Worm (Caenorhabditis elegans): Measurements from ENCODE around the gene unc-30.

Gene unc-30

DNA sequence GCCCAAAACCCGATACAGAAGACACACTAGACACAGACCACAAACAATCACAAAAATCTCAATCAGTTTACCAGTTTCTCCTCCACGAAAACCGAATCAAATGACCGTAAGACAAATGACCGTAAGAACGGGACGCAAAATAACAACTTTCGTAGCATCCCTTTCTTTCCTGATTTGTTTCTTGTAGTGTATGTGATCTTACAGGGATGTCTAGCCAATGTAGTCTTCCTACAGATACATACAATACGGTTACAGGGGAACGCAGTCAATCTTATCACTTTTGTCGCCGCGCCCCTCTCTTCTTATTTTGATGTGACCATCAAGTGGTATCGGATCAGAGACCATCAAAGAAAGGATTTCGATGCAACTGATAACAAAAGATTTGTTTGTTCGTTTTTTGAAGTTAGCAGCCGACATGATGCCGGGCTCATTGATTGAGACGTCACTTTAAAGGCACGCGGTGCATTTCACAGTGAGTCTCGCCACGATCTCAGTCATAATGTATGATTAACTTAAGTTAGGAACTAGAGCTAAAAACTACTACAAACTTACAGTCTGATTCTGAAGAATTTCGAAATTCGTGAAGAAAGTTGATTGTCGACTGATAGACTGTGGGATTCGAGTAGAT is 43.0 kb upstream of the unc-30 start:
- TF ChIP-seq tbx-2 (tag; optimal IDR thresholded peaks at IDR 0.05) (no peak), sptf-1 (tag; optimal IDR thresholded peaks at IDR 0.05) (no peak), zip-4 (GFP tag; optimal IDR thresholded peaks at IDR 0.05) (no peak), nhr-71 (tag; optimal IDR thresholded peaks at IDR 0.05) (peak; percentile 63), nhr-20 (tag; optimal IDR thresholded peaks at IDR 0.05) (peak; percentile 65), C16A3.4 (tag; optimal IDR thresholded peaks at IDR 0.05) (no peak), dpl-1 (GFP tag; optimal IDR thresholded peaks at IDR 0.05) (peak in 1 of 3 experiments; percentile 3), nhr-90 (tag; optimal IDR thresholded peaks at IDR 0.05; ENCODE audit: poor library complexity) (peak; percentile 38), tlp-1 (tag; optimal IDR thresholded peaks at IDR 0.05) (no peak), lin-35 (GFP tag; optimal IDR thresholded peaks at IDR 0.05) (peak in 1 of 2 experiments; percentile 45), lir-3 (tag; optimal IDR thresholded peaks at IDR 0.05; ENCODE audit: poor library complexity) (no peak), hpl-2 (GFP tag; optimal IDR thresholded peaks at IDR 0.05) (no peak), nhr-237 (tag; optimal IDR thresholded peaks at IDR 0.05) (no peak), sup-37 (GFP tag; optimal IDR thresholded peaks at IDR 0.05) (no peak), Y116A8C.19 (tag; optimal IDR thresholded peaks at IDR 0.05; ENCODE audit: borderline replicate concordance) (no peak), unc-30 (tag; optimal IDR thresholded peaks at IDR 0.05) (no peak), isw-1 (GFP tag; IDR thresholded peaks at IDR 0.05) (no peak), aly-2 (tag; optimal IDR thresholded peaks at IDR 0.05) (no peak), nhr-85 (tag) (peak; percentile 93), rnt-1 (tag; optimal IDR thresholded peaks at IDR 0.05) (no peak), nhr-19 (GFP tag; conservative IDR thresholded peaks at IDR 0.05) (peak; percentile 34; the same call in 1 of the 2 replicates), ceh-8 (GFP tag; optimal IDR thresholded peaks at IDR 0.05) (no peak), lin-39 (tag; optimal IDR thresholded peaks at IDR 0.05) (no peak), ceh-88 (GFP tag; IDR thresholded peaks at IDR 0.05) (no peak), nhr-76 (tag; optimal IDR thresholded peaks at IDR 0.05) (no peak), blmp-1 (tag; optimal IDR thresholded peaks at IDR 0.05) (peak; percentile 69), swsn-7 (tag; optimal IDR thresholded peaks at IDR 0.05) (no peak), grh-1 (GFP tag; IDR thresholded peaks at IDR 0.05) (0 out of 2 replicates have a peak, but pooled peaks have one; percentile 8), ztf-4 (tag; optimal IDR thresholded peaks at IDR 0.05) (peak; percentile 3), lin-15B (tag; optimal IDR thresholded peaks at IDR 0.05) (no peak), mdl-1 (tag; optimal IDR thresholded peaks at IDR 0.05) (peak in 1 of 2 experiments; percentile 32), fkh-4 (tag; optimal IDR thresholded peaks at IDR 0.05; ENCODE audit: borderline replicate concordance) (no peak), hlh-4 (tag; optimal IDR thresholded peaks at IDR 0.05) (no peak), nhr-12 (tag; optimal IDR thresholded peaks at IDR 0.05) (no peak), aha-1 (tag; optimal IDR thresholded peaks at IDR 0.05) (no peak), snu-23 (GFP tag; optimal IDR thresholded peaks at IDR 0.05) (peak; percentile 42), nhr-28 (tag; optimal IDR thresholded peaks at IDR 0.05) (no peak), pqm-1 (tag; optimal IDR thresholded peaks at IDR 0.05) (no peak), egl-13 (tag; optimal IDR thresholded peaks at IDR 0.05) (no peak), lin-14 (GFP tag; optimal IDR thresholded peaks at IDR 0.05) (peak; percentile 71), ceh-90 (tag; optimal IDR thresholded peaks at IDR 0.05) (no peak), elt-3 (tag; optimal IDR thresholded peaks at IDR 0.05) (peak in 4 of 6 experiments; percentile 14 to 67 (median 36)), pag-3 (tag; optimal IDR thresholded peaks at IDR 0.05; ENCODE audit: borderline replicate concordance, insufficient read depth) (no peak), vab-15 (tag; optimal IDR thresholded peaks at IDR 0.05) (no peak), mab-9 (GFP tag; IDR thresholded peaks at IDR 0.05) (no peak)
